Fruit fly (Drosophila melanogaster): ENCODE data around the gene Galphaf.

Galphaf gene

DNA sequence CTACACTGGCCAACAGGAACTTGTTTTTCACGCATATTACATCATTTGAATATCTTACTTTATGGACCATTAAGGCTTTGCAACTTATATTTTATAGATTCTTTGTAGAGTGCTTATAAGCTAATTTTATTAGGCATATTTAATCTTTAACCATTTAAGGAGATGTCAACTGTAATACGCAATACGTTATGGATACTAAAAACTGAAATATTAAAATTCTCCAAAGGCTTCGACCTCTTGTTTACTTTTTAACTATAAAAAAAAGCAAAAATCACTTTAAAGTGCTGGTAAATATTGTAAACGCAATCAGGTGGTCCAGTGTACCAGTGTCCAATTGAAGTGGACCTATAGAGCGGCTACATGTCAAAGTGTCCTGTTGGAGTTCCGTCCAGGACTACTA lies 10.7 kb downstream of the Galphaf start (continued):
- TF ChIP-seq CG10209 (GFP tag; optimal IDR thresholded peaks at IDR 0.05) (peak; percentile 17), CG17361 (GFP tag; IDR thresholded peaks at IDR 0.05) (peak; percentile 53; the same call in 2 of the 3 replicates), CG15011 (GFP tag; optimal IDR thresholded peaks at IDR 0.05) (peak; percentile 28), CG18476 (GFP tag; optimal IDR thresholded peaks at IDR 0.05) (peak; percentile 25), CG6689 (GFP tag; IDR thresholded peaks at IDR 0.05) (peak; percentile 49; the same call in 1 of the 2 replicates), danr (GFP tag; IDR thresholded peaks at IDR 0.05) (0 out of 2 replicates have a peak, but pooled peaks have one; percentile 5), Oaz (GFP tag; IDR thresholded peaks at IDR 0.05) (no peak), Blimp-1 (GFP tag; optimal IDR thresholded peaks at IDR 0.05) (peak; percentile 25), Hsf (GFP tag; optimal IDR thresholded peaks at IDR 0.05) (peak; percentile 17), HLH4C (GFP tag; IDR thresholded peaks at IDR 0.05; ENCODE audit: partially characterized antibody) (no peak), sd (tag; optimal IDR thresholded peaks at IDR 0.05) (peak; percentile 15), unpg (GFP tag; optimal IDR thresholded peaks at IDR 0.05) (peak; percentile 21), sc (optimal IDR thresholded peaks at IDR 0.05) (no peak), sc (GFP tag; optimal IDR thresholded peaks at IDR 0.05) (no peak), CG18619 (GFP tag; optimal IDR thresholded peaks at IDR 0.05) (peak; percentile 9), CG4730 (GFP tag; IDR thresholded peaks at IDR 0.05) (no peak), ATbp (GFP tag; optimal IDR thresholded peaks at IDR 0.05) (peak; percentile 30), ranshi (GFP tag; IDR thresholded peaks at IDR 0.05) (0 out of 2 replicates have a peak, but pooled peaks have one; percentile 27), CG10959 (GFP tag; IDR thresholded peaks at IDR 0.05) (no peak), prd (optimal IDR thresholded peaks at IDR 0.05) (no peak), prd (GFP tag; IDR thresholded peaks at IDR 0.05) (peak; percentile 48; the same call in 2 of the 3 replicates), CG5953 (GFP tag; IDR thresholded peaks at IDR 0.05) (no peak), CG8281 (tag; optimal IDR thresholded peaks at IDR 0.05) (no peak), sisA (GFP tag; IDR thresholded peaks at IDR 0.05) (peak; percentile 31), CG30403 (GFP tag; optimal IDR thresholded peaks at IDR 0.05) (peak; percentile 32), Meics (GFP tag; optimal IDR thresholded peaks at IDR 0.05) (peak; percentile 58), CG9437 (GFP tag; optimal IDR thresholded peaks at IDR 0.05) (peak; percentile 9), Rfx (GFP tag; IDR thresholded peaks at IDR 0.05) (peak; percentile 34; the same call in 1 of the 2 replicates), CG1602 (GFP tag; optimal IDR thresholded peaks at IDR 0.05) (no peak), Mes4 (GFP tag; optimal IDR thresholded peaks at IDR 0.05) (no peak), Asciz (GFP tag; optimal IDR thresholded peaks at IDR 0.05) (peak; percentile 29), Oli (tag; optimal IDR thresholded peaks at IDR 0.05) (peak; percentile 55), CG32772 (GFP tag; IDR thresholded peaks at IDR 0.05) (no peak), Fer3 (tag; optimal IDR thresholded peaks at IDR 0.05) (peak; percentile 25), hkb (optimal IDR thresholded peaks at IDR 0.05) (no peak), hkb (GFP tag; IDR thresholded peaks at IDR 0.05) (0 out of 2 replicates have a peak, but pooled peaks have one; percentile 10), Xrp1 (GFP tag; IDR thresholded peaks at IDR 0.05) (0 out of 2 replicates have a peak, but pooled peaks have one; percentile 25), HHEX (GFP tag; optimal IDR thresholded peaks at IDR 0.05) (peak; percentile 25), CG2678 (tag; optimal IDR thresholded peaks at IDR 0.05) (peak; percentile 73), slbo (GFP tag; IDR thresholded peaks at IDR 0.05) (peak; percentile 39), Awh (GFP tag; IDR thresholded peaks at IDR 0.05) (no peak), CG13296 (GFP tag; optimal IDR thresholded peaks at IDR 0.05) (peak; percentile 31), PHDP (tag; optimal IDR thresholded peaks at IDR 0.05) (peak; percentile 18), oc (tag; optimal IDR thresholded peaks at IDR 0.05) (no peak), CG12391 (tag; optimal IDR thresholded peaks at IDR 0.05) (peak; percentile 48), Fer1 (GFP tag; optimal IDR thresholded peaks at IDR 0.05) (peak; percentile 48), Med (GFP tag) (peak; percentile 82), CG15269 (tag; optimal IDR thresholded peaks at IDR 0.05) (peak; percentile 21), tll (GFP tag; optimal IDR thresholded peaks at IDR 0.05) (no peak), ase (GFP tag; IDR thresholded peaks at IDR 0.05) (no peak), Hand (GFP tag; optimal IDR thresholded peaks at IDR 0.05) (peak; percentile 4)

Measured in whole organism, embryonic.